Fruit fly (Drosophila melanogaster) whole organism, embryonic: ENCODE measurements around the gene mRpL46.

Experiments used
- CG10366 ChIP-seq: fragments of 200-800 bp; sonication (Bioruptor generic); IDR thresholded peaks from 2 replicates; pipeline ENCODE4 v1.3.6; 2022; ENCODE audit warnings: missing biosample characterization, missing genetic modification characterization
- CG11696 ChIP-seq: fragments of 200-800 bp; sonication (Bioruptor generic); IDR thresholded peaks from 2 replicates; pipeline ENCODE4 v1.3.6; 2022; ENCODE audit warnings: missing biosample characterization, missing genetic modification characterization
- CG12071 ChIP-seq: fragments of 200-800 bp; sonication (Bioruptor generic); optimal IDR thresholded peaks from 3 replicates; lab custom pipeline; 2018; ENCODE audit warnings: missing biosample characterization, mild to moderate bottlenecking, missing genetic modification characterization
- CG15011 ChIP-seq: fragments of 200-800 bp; sonication (Bioruptor generic); optimal IDR thresholded peaks from 3 replicates; lab custom pipeline; 2018; ENCODE audit warnings: missing biosample characterization, mild to moderate bottlenecking, missing genetic modification characterization
- CG15601 ChIP-seq: fragments of 200-800 bp; sonication (Bioruptor generic); optimal IDR thresholded peaks from 3 replicates; lab custom pipeline; 2019; ENCODE audit warnings: missing biosample characterization, mild to moderate bottlenecking, missing genetic modification characterization, moderate library complexity
- CG15696 ChIP-seq: fragments of 200-800 bp; sonication (Bioruptor generic); optimal IDR thresholded peaks from 2 replicates; lab custom pipeline; 2019; ENCODE audit warnings: missing biosample characterization, mild to moderate bottlenecking, missing genetic modification characterization, moderate library complexity
- CG1603 ChIP-seq: fragments of 200-800 bp; sonication (Bioruptor generic); optimal IDR thresholded peaks from 2 replicates; lab custom pipeline; 2019; ENCODE audit warnings: missing biosample characterization, mild to moderate bottlenecking, missing genetic modification characterization, moderate library complexity
- CG16815 ChIP-seq: fragments of 200-800 bp; sonication (Bioruptor generic); optimal IDR thresholded peaks from 3 replicates; lab custom pipeline; 2017; ENCODE audit warnings: missing biosample characterization, mild to moderate bottlenecking, missing genetic modification characterization
- CG17612 ChIP-seq: fragments of 200-800 bp; sonication (Bioruptor generic); IDR thresholded peaks from 2 replicates; pipeline ENCODE4 v1.3.6; 2022; ENCODE audit warnings: missing biosample characterization, missing genetic modification characterization
- CG17802 ChIP-seq: fragments of 200-800 bp; sonication (Bioruptor generic); optimal IDR thresholded peaks from 2 replicates; lab custom pipeline; 2018; ENCODE audit warnings: missing biosample characterization, mild to moderate bottlenecking, missing genetic modification characterization, moderate library complexity
- CG1832 ChIP-seq: fragments of 200-800 bp; sonication (Bioruptor generic); optimal IDR thresholded peaks from 2 replicates; lab custom pipeline; 2017; ENCODE audit warnings: missing biosample characterization, mild to moderate bottlenecking, missing genetic modification characterization, inconsistent platforms
- CG18599 ChIP-seq: fragments of 200-800 bp; sonication (Bioruptor generic); optimal IDR thresholded peaks from 3 replicates; lab custom pipeline; 2017; ENCODE audit warnings: missing biosample characterization, missing genetic modification characterization, mild to moderate bottlenecking, moderate library complexity, missing genetic modification reagents
- CG3407 ChIP-seq: fragments of 200-800 bp; sonication (Bioruptor generic); optimal IDR thresholded peaks from 2 replicates; lab custom pipeline; 2018; ENCODE audit warnings: missing biosample characterization, mild to moderate bottlenecking, missing genetic modification characterization
- CG34376 ChIP-seq: fragments of 200-800 bp; sonication (Bioruptor generic); optimal IDR thresholded peaks from 2 replicates; lab custom pipeline; 2018; ENCODE audit warnings: missing biosample characterization, mild to moderate bottlenecking, missing genetic modification characterization
- CG3995 ChIP-seq: fragments of 200-800 bp; sonication (Bioruptor generic); optimal IDR thresholded peaks from 3 replicates; lab custom pipeline; 2016; ENCODE audit warnings: missing biosample characterization, missing genetic modification characterization
- CG6654 ChIP-seq: fragments of 200-800 bp; sonication (Bioruptor generic); optimal IDR thresholded peaks from 2 replicates; lab custom pipeline; 2017; ENCODE audit warnings: missing biosample characterization, mild to moderate bottlenecking, missing genetic modification characterization
- CG6765 ChIP-seq: fragments of 200-800 bp; sonication (Bioruptor generic); optimal IDR thresholded peaks from 3 replicates; lab custom pipeline; 2017; ENCODE audit warnings: missing biosample characterization, mild to moderate bottlenecking, missing genetic modification characterization
- CG6813 ChIP-seq: fragments of 200-800 bp; sonication (Bioruptor generic); optimal IDR thresholded peaks from 2 replicates; lab custom pipeline; 2017; ENCODE audit warnings: missing biosample characterization, missing genetic modification characterization, mild to moderate bottlenecking, moderate library complexity, missing genetic modification reagents
- CG6854 ChIP-seq: fragments of 200-800 bp; sonication (Bioruptor generic); optimal IDR thresholded peaks from 3 replicates; lab custom pipeline; 2017; ENCODE audit warnings: missing biosample characterization, mild to moderate bottlenecking, missing genetic modification characterization
- CG7556 ChIP-seq: fragments of 200-800 bp; sonication (Bioruptor generic); optimal IDR thresholded peaks from 2 replicates; lab custom pipeline; 2017; ENCODE audit warnings: missing biosample characterization, mild to moderate bottlenecking, missing genetic modification characterization
- CG7987 ChIP-seq: fragments of 200-800 bp; sonication (Bioruptor generic); optimal IDR thresholded peaks from 2 replicates; lab custom pipeline; 2018; ENCODE audit warnings: missing biosample characterization, mild to moderate bottlenecking, missing genetic modification characterization, moderate library complexity
- CG8281 ChIP-seq: fragments of 200-800 bp; sonication (Bioruptor generic); optimal IDR thresholded peaks from 2 replicates; lab custom pipeline; 2018; ENCODE audit warnings: missing biosample characterization, mild to moderate bottlenecking, missing genetic modification characterization, moderate library complexity
- CG8290 ChIP-seq, 3 experiments: fragments of 200-800 bp; sonication (Bioruptor generic); optimal IDR thresholded peaks; 2 replicates each; lab custom pipeline; 2016 to 2019; ENCODE audit warnings: missing biosample characterization in 3 of 3, missing genetic modification characterization in 3 of 3, mild to moderate bottlenecking in 2 of 3, moderate library complexity in 1 of 3
- D19A ChIP-seq: fragments of 200-800 bp; optimal IDR thresholded peaks from 3 replicates; lab custom pipeline; 2019; ENCODE audit warnings: missing biosample characterization, mild to moderate bottlenecking, missing genetic modification characterization, moderate library complexity
- E2f1 ChIP-seq: fragments of 200-800 bp; sonication (Bioruptor generic); IDR thresholded peaks from 2 replicates; pipeline ENCODE4 v1.3.6; 2022; ENCODE audit warnings: missing biosample characterization, missing genetic modification characterization
- NC2β ChIP-seq: fragments of 200-800 bp; sonication (Bioruptor generic); optimal IDR thresholded peaks from 2 replicates; lab custom pipeline; 2016; ENCODE audit warnings: missing biosample characterization, missing genetic modification characterization
- NFAT ChIP-seq: fragments of 200-800 bp; sonication (Bioruptor generic); IDR thresholded peaks from 2 replicates; pipeline ENCODE4 v1.3.6; 2022; ENCODE audit warnings: missing biosample characterization, missing genetic modification characterization
- Rfx ChIP-seq: fragments of 200-800 bp; sonication (Bioruptor generic); IDR thresholded peaks from 2 replicates; pipeline ENCODE4 v1.3.6; 2022; ENCODE audit warnings: missing biosample characterization, missing genetic modification characterization
- Scr ChIP-seq: fragments of 200-800 bp; sonication (Bioruptor generic); IDR thresholded peaks from 2 replicates; pipeline ENCODE4 v1.3.6; 2022; ENCODE audit warnings: missing biosample characterization, missing genetic modification characterization; ENCODE audit not compliant: partially characterized antibody
- Sry-δ ChIP-seq: fragments of 200-800 bp; sonication (Bioruptor generic); optimal IDR thresholded peaks from 2 replicates; lab custom pipeline; 2016; ENCODE audit warnings: missing biosample characterization, missing genetic modification characterization
- Trl ChIP-seq, 3 experiments: fragments of >200 bp in 2 of 3; fragments of 200-800 bp in 1 of 3; sonication (Bioruptor generic) in 1 of 3; optimal IDR thresholded peaks; 2 replicates in 1 of 3; 3 replicates in 2 of 3; lab custom pipeline; 2016 to 2017; ENCODE audit warnings: missing biosample characterization in 1 of 3, missing genetic modification characterization in 1 of 3
- Xrp1 ChIP-seq: fragments of 200-800 bp; sonication (Bioruptor generic); IDR thresholded peaks from 2 replicates; pipeline ENCODE4 v1.3.6; 2022; ENCODE audit warnings: missing biosample characterization, missing genetic modification characterization
- ac ChIP-seq: fragments of 200-800 bp; sonication (Bioruptor generic); optimal IDR thresholded peaks from 3 replicates; lab custom pipeline; 2017; ENCODE audit warnings: missing biosample characterization, mild to moderate bottlenecking, missing genetic modification characterization
- caup ChIP-seq: fragments of 200-800 bp; sonication (Bioruptor generic); optimal IDR thresholded peaks from 3 replicates; lab custom pipeline; 2017; ENCODE audit warnings: missing biosample characterization, mild to moderate bottlenecking, missing genetic modification characterization, moderate library complexity; ENCODE audit not compliant: severe bottlenecking
- chm ChIP-seq: fragments of 200-800 bp; sonication (Bioruptor generic); IDR thresholded peaks from 2 replicates; pipeline ENCODE4 v1.3.6; 2022; ENCODE audit warnings: missing biosample characterization, missing genetic modification characterization
- ci ChIP-seq: fragments of 200-800 bp; sonication (Bioruptor generic); IDR thresholded peaks from 3 replicates; pipeline ENCODE4 v1.3.6; 2022; ENCODE audit warnings: missing biosample characterization, missing genetic modification characterization
- dmrt99B ChIP-seq: fragments of 200-800 bp; sonication (Bioruptor generic); optimal IDR thresholded peaks from 2 replicates; lab custom pipeline; 2018; ENCODE audit warnings: missing biosample characterization, mild to moderate bottlenecking, missing genetic modification characterization, moderate library complexity
- gro ChIP-seq: fragments of 200-800 bp; sonication (Bioruptor generic); optimal IDR thresholded peaks from 2 replicates; lab custom pipeline; 2016; ENCODE audit warnings: missing biosample characterization, missing genetic modification characterization
- ken ChIP-seq: fragments of 200-800 bp; sonication (Bioruptor generic); IDR thresholded peaks from 3 replicates; pipeline ENCODE4 v1.3.6; 2022; ENCODE audit warnings: missing biosample characterization, missing genetic modification characterization
- kni ChIP-seq: fragments of 200-800 bp; sonication (Bioruptor generic); optimal IDR thresholded peaks from 3 replicates; lab custom pipeline; 2017; ENCODE audit warnings: mild to moderate bottlenecking, missing biosample characterization, missing genetic modification reagents, missing genetic modification characterization
- lab ChIP-seq: fragments of 200-800 bp; sonication (Bioruptor generic); optimal IDR thresholded peaks from 3 replicates; lab custom pipeline; 2017; ENCODE audit warnings: missing biosample characterization, missing genetic modification characterization, mild to moderate bottlenecking, moderate library complexity, missing genetic modification reagents
- onecut ChIP-seq: fragments of 200-800 bp; sonication (Bioruptor generic); IDR thresholded peaks from 2 replicates; pipeline ENCODE4 v1.3.6; 2022; ENCODE audit warnings: missing biosample characterization, missing genetic modification characterization
- sd ChIP-seq: fragments of 200-800 bp; sonication (Bioruptor generic); optimal IDR thresholded peaks from 3 replicates; lab custom pipeline; 2018; ENCODE audit warnings: missing biosample characterization, mild to moderate bottlenecking, missing genetic modification characterization, moderate library complexity
- stc ChIP-seq: fragments of 200-800 bp; sonication (Bioruptor generic); IDR thresholded peaks from 2 replicates; pipeline ENCODE4 v1.3.6; 2022; ENCODE audit warnings: missing biosample characterization, missing genetic modification characterization
- tio ChIP-seq: fragments of 200-800 bp; sonication (Bioruptor generic); optimal IDR thresholded peaks from 2 replicates; lab custom pipeline; 2017; ENCODE audit warnings: missing biosample characterization, missing genetic modification characterization, inconsistent platforms
- tna ChIP-seq: fragments of 200-800 bp; sonication (Bioruptor generic); IDR thresholded peaks from 2 replicates; pipeline ENCODE4 v1.3.6; 2022; ENCODE audit warnings: missing biosample characterization, missing genetic modification characterization; ENCODE audit not compliant: partially characterized antibody
- twi ChIP-seq: fragments of 200-800 bp; optimal IDR thresholded peaks from 2 replicates; lab custom pipeline; 2019; ENCODE audit warnings: missing biosample characterization, mild to moderate bottlenecking, missing genetic modification characterization, moderate library complexity
- vnd ChIP-seq: fragments of 200-800 bp; sonication (Bioruptor generic); IDR thresholded peaks from 3 replicates; pipeline ENCODE4 v1.3.6; 2022; ENCODE audit warnings: missing biosample characterization, missing genetic modification characterization; ENCODE audit not compliant: partially characterized antibody

The mRpL46 gene

dm6 chr3L:1742552-1743097 is 34.6 kb upstream of the mRpL46 start (continued):
- TF ChIP-seq Sry-δ (GFP tag; lab: Kevin White, UChicago) = no peak
- no peak for TF ChIP-seq dmrt99B (tag; lab: Kevin White, UChicago)
- no peak for TF ChIP-seq CG8290 (GFP tag; optimal IDR thresholded peaks at IDR 0.05; lab: Kevin White, UChicago)
- peak; percentile 20 to 22 for TF ChIP-seq CG8290 (tag; optimal IDR thresholded peaks at IDR 0.05; lab: Kevin White, UChicago)
- peak; percentile 1 for TF ChIP-seq CG15011 (GFP tag; lab: Kevin White, UChicago)
- TF ChIP-seq sd (tag; lab: Kevin White, UChicago) = no peak
- no peak for TF ChIP-seq tna (GFP tag; lab: Robert Waterston, UW)
- TF ChIP-seq CG17612 (GFP tag; lab: Robert Waterston, UW) = no peak
- TF ChIP-seq CG6854 (GFP tag; lab: Kevin White, UChicago) = peak; percentile 21
- TF ChIP-seq CG6765 = peak; percentile 2
- TF ChIP-seq CG1603 (tag; lab: Kevin White, UChicago) = peak; percentile 34
- peak; percentile 16 for TF ChIP-seq tio (GFP tag; lab: Kevin White, UChicago)
- peak; percentile 10 for TF ChIP-seq CG15696 (tag; lab: Kevin White, UChicago)
- TF ChIP-seq CG6813 (GFP tag; lab: Kevin White, UChicago) = peak; percentile 69
- TF ChIP-seq CG34376 (GFP tag; lab: Kevin White, UChicago) = peak; percentile 94
- peak; percentile 4 for TF ChIP-seq NC2β (GFP tag; lab: Kevin White, UChicago)
- no peak for TF ChIP-seq CG17802 (tag; lab: Kevin White, UChicago)
- peak; percentile 13 for TF ChIP-seq kni
- TF ChIP-seq CG10366 (GFP tag; lab: Robert Waterston, UW) = 0 out of 2 replicates have a peak, but pooled peaks have one; percentile 3
- TF ChIP-seq CG6654 (GFP tag; lab: Kevin White, UChicago) = no peak
- peak; percentile 42 for TF ChIP-seq CG18599
- peak; percentile 8 for TF ChIP-seq CG7987 (GFP tag; lab: Kevin White, UChicago)
- TF ChIP-seq Trl (optimal IDR thresholded peaks at IDR 0.05; lab: Kevin White, UChicago) = no peak
- peak; percentile 15 for TF ChIP-seq Trl (GFP tag; optimal IDR thresholded peaks at IDR 0.05; lab: Kevin White, UChicago)
- no peak for TF ChIP-seq NFAT (GFP tag; lab: Robert Waterston, UW)
- 0 out of 3 replicates have a peak, but pooled peaks have one; percentile 49 for TF ChIP-seq ken (GFP tag; lab: Robert Waterston, UW)
- 0 out of 2 replicates have a peak, but pooled peaks have one; percentile 42 for TF ChIP-seq CG11696 (GFP tag; lab: Robert Waterston, UW)
- no peak for TF ChIP-seq CG3995 (GFP tag; lab: Kevin White, UChicago)
- TF ChIP-seq twi (tag; lab: Kevin White, UChicago) = peak; percentile 35
- TF ChIP-seq Scr (GFP tag; lab: Robert Waterston, UW) = no peak
- peak; percentile 22; the same call in 1 of the 3 replicates for TF ChIP-seq ci (GFP tag; lab: Robert Waterston, UW)
- TF ChIP-seq CG1832 (GFP tag; lab: Kevin White, UChicago) = no peak
- TF ChIP-seq Rfx (GFP tag; lab: Robert Waterston, UW) = peak; percentile 25; the same call in 1 of the 2 replicates
- peak; percentile 16 for TF ChIP-seq onecut (GFP tag; lab: Robert Waterston, UW)
- peak; percentile 27 for TF ChIP-seq caup (GFP tag; lab: Kevin White, UChicago)
- peak; percentile 13 for TF ChIP-seq ac (GFP tag; lab: Kevin White, UChicago)
- TF ChIP-seq E2f1 = no peak
- no peak for TF ChIP-seq gro (GFP tag; lab: Kevin White, UChicago)
- no peak for TF ChIP-seq CG16815 (GFP tag; lab: Kevin White, UChicago)
- peak; percentile 29 for TF ChIP-seq CG12071 (GFP tag; lab: Kevin White, UChicago)
- peak; percentile 77; the same call in 1 of the 2 replicates for TF ChIP-seq chm (GFP tag; lab: Robert Waterston, UW)
- TF ChIP-seq CG7556 (GFP tag; lab: Kevin White, UChicago) = no peak
- no peak for TF ChIP-seq stc (GFP tag; lab: Robert Waterston, UW)
- peak; percentile 11 for TF ChIP-seq CG3407 (GFP tag; lab: Kevin White, UChicago)
- TF ChIP-seq lab = peak; percentile 62
- TF ChIP-seq CG8281 (tag; lab: Kevin White, UChicago) = peak; percentile 78
- no peak for TF ChIP-seq D19A
- TF ChIP-seq CG15601 = peak; percentile 19
- TF ChIP-seq Xrp1 (GFP tag; lab: Robert Waterston, UW) = peak; percentile 50
- TF ChIP-seq vnd (GFP tag; lab: Robert Waterston, UW) = no peak
